Fruit fly (Drosophila melanogaster) whole organism, adult: ENCODE data around the gene CG43092.

ENCODE experiments used
- CG11617 ChIP-seq: fragments of 200-800 bp; sonication (Bioruptor generic); optimal IDR thresholded peaks from 2 replicates; lab custom pipeline; 2017; ENCODE audit warnings: mild to moderate bottlenecking, missing biosample characterization, missing genetic modification reagents, missing genetic modification characterization
- CG12768 ChIP-seq: fragments of 200-800 bp; sonication (Bioruptor generic); optimal IDR thresholded peaks from 2 replicates; lab custom pipeline; 2017; ENCODE audit warnings: missing biosample characterization, missing genetic modification characterization, mild to moderate bottlenecking, moderate library complexity, missing genetic modification reagents
- CG14711 ChIP-seq: fragments of 200-800 bp; sonication (Bioruptor generic); optimal IDR thresholded peaks from 2 replicates; lab custom pipeline; 2018; ENCODE audit warnings: missing biosample characterization, mild to moderate bottlenecking, missing genetic modification characterization, moderate library complexity
- CG1620 ChIP-seq: fragments of 200-800 bp; sonication (Bioruptor generic); optimal IDR thresholded peaks from 2 replicates; lab custom pipeline; 2016; ENCODE audit warnings: missing biosample characterization, missing genetic modification characterization
- CG33017 ChIP-seq: fragments of 200-800 bp; sonication (Bioruptor generic); optimal IDR thresholded peaks from 2 replicates; lab custom pipeline; 2018; ENCODE audit warnings: missing biosample characterization, mild to moderate bottlenecking, missing genetic modification characterization, moderate library complexity
- CG5204 ChIP-seq: fragments of 200-800 bp; sonication (Bioruptor generic); optimal IDR thresholded peaks from 2 replicates; lab custom pipeline; 2016; ENCODE audit warnings: missing biosample characterization, missing genetic modification characterization
- CG7045 ChIP-seq: fragments of 200-800 bp; sonication (Bioruptor generic); optimal IDR thresholded peaks from 2 replicates; lab custom pipeline; 2017; ENCODE audit warnings: missing biosample characterization, mild to moderate bottlenecking, missing genetic modification characterization
- CG7101 ChIP-seq: fragments of 200-800 bp; sonication (Bioruptor generic); optimal IDR thresholded peaks from 2 replicates; lab custom pipeline; 2018; ENCODE audit warnings: missing biosample characterization, mild to moderate bottlenecking, missing genetic modification characterization, moderate library complexity
- Clk ChIP-seq: fragments of 200-800 bp; sonication (Bioruptor generic); optimal IDR thresholded peaks from 2 replicates; lab custom pipeline; 2017; ENCODE audit warnings: missing biosample characterization, missing genetic modification characterization
- Crg-1 ChIP-seq: fragments of 200-800 bp; sonication (Bioruptor generic); optimal IDR thresholded peaks from 2 replicates; lab custom pipeline; 2016; ENCODE audit warnings: missing biosample characterization, missing genetic modification characterization
- Hr96 ChIP-seq: fragments of 200-800 bp; sonication (Bioruptor generic); optimal IDR thresholded peaks from 2 replicates; lab custom pipeline; 2016; ENCODE audit warnings: missing biosample characterization, missing genetic modification characterization
- Mnt ChIP-seq: fragments of 200-800 bp; sonication (Bioruptor generic); optimal IDR thresholded peaks from 2 replicates; lab custom pipeline; 2016; ENCODE audit warnings: missing biosample characterization, mild to moderate bottlenecking, missing genetic modification characterization
- bab1 ChIP-seq: fragments of 200-800 bp; sonication (Bioruptor generic); optimal IDR thresholded peaks from 3 replicates; lab custom pipeline; 2019; ENCODE audit warnings: missing biosample characterization, mild to moderate bottlenecking, missing genetic modification characterization, moderate library complexity
- cic ChIP-seq: fragments of 200-800 bp; sonication (Bioruptor generic); optimal IDR thresholded peaks from 2 replicates; lab custom pipeline; 2017; ENCODE audit warnings: missing biosample characterization, mild to moderate bottlenecking, missing genetic modification characterization, moderate library complexity
- cnc ChIP-seq, 2 experiments: fragments of >200 bp; optimal IDR thresholded peaks; 2 replicates each; lab custom pipeline; 2017
- kay ChIP-seq: fragments of 200-800 bp; sonication (Bioruptor generic); peaks from one replicate; lab custom pipeline; 2016; ENCODE audit warnings: missing biosample characterization, missing genetic modification characterization, borderline replicate concordance
- ovo ChIP-seq: fragments of 200-800 bp; sonication (Bioruptor generic); optimal IDR thresholded peaks from 2 replicates; lab custom pipeline; 2016; ENCODE audit warnings: missing biosample characterization, missing genetic modification characterization
- pad ChIP-seq: fragments of 200-800 bp; sonication (Bioruptor generic); optimal IDR thresholded peaks from 3 replicates; lab custom pipeline; 2017; ENCODE audit warnings: missing biosample characterization, missing genetic modification characterization, mild to moderate bottlenecking, moderate library complexity, missing genetic modification reagents
- tj ChIP-seq: fragments of 200-800 bp; sonication (Bioruptor generic); optimal IDR thresholded peaks from 3 replicates; lab custom pipeline; 2017; ENCODE audit warnings: missing biosample characterization, mild to moderate bottlenecking, missing genetic modification characterization, moderate library complexity
- toe ChIP-seq: fragments of 200-800 bp; sonication (Bioruptor generic); optimal IDR thresholded peaks from 2 replicates; lab custom pipeline; 2016; ENCODE audit warnings: missing biosample characterization, missing genetic modification characterization

The CG43092 gene

DNA sequence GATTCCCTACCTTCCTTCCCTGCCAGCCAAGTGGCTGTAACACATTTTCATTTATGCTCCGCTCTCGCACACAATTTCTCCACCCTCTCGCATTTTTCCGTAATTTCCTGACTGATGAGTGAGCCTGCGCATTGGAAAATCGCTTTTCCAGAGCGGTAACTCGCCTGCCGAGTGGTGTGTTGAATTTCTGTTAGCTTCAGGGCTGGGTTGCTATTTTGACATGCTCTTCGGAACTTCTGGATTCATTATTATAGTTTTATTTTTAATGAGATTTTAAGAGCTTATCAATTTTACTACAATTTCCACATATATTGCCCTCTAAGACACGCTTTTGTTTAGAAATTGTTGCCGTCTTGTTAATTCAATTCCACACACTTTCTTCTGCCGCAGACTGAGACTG, 16.5 kb downstream of the CG43092 start:
- TF ChIP-seq CG5204 (GFP tag; lab: Kevin White, UChicago) (no peak), cic (GFP tag; lab: Kevin White, UChicago) (no peak), CG11617 (GFP tag; lab: Kevin White, UChicago) (no peak), ovo (GFP tag; lab: Kevin White, UChicago) (no peak), pad (GFP tag; lab: Kevin White, UChicago) (no peak), Mnt (no peak)

dm6 chr3R:22751698-22752097, 17.8 kb downstream of the CG43092 start:
- TF ChIP-seq CG7101 (no peak), cic (GFP tag; lab: Kevin White, UChicago) (no peak), CG12768 (GFP tag; lab: Kevin White, UChicago) (no peak), ovo (GFP tag; lab: Kevin White, UChicago) (no peak), CG7045 (GFP tag; lab: Kevin White, UChicago) (no peak), Clk (GFP tag; lab: Kevin White, UChicago) (no peak)

dm6 chr3R:22751111-22751510, 18.4 kb downstream of the CG43092 start:
- no peak for TF ChIP-seq CG7101
- no peak for TF ChIP-seq pad (GFP tag; lab: Kevin White, UChicago)
- no peak for TF ChIP-seq ovo (GFP tag; lab: Kevin White, UChicago)
- no peak for TF ChIP-seq cic (GFP tag; lab: Kevin White, UChicago)
- no peak for TF ChIP-seq tj (GFP tag; lab: Kevin White, UChicago)
- no peak for TF ChIP-seq CG33017 (tag; lab: Kevin White, UChicago)
- TF ChIP-seq cnc (optimal IDR thresholded peaks at IDR 0.05; lab: Kevin White, UChicago): no peak
- no peak for TF ChIP-seq toe (GFP tag; lab: Kevin White, UChicago)
- TF ChIP-seq Crg-1 (GFP tag; lab: Kevin White, UChicago): no peak
- TF ChIP-seq CG5204 (GFP tag; lab: Kevin White, UChicago): no peak
- TF ChIP-seq CG12768 (GFP tag; lab: Kevin White, UChicago): no peak
- no peak for TF ChIP-seq CG14711
- TF ChIP-seq Clk (GFP tag; lab: Kevin White, UChicago): no peak
- no peak for TF ChIP-seq CG1620

DNA sequence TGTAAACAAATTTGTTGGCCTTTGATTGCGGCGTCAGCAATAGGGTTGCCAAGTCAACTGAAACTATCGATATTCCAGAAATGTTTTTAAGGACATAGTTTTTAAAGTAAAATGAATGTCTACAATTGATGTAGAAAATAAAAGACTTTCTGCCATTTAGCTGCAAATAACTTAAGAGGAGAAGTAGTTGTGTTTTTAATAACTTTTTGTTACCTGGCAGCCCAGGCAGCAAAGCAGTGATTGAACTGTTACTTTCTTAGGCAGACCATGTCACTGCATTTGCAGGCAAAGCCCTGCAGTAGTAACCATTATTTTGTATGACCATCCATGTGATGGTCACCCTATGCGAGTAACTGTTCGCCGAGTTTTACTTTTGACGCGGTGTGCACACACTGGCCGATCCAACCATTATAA, 18.9 kb downstream of the CG43092 start, which contains the start of the genes rumi, CG7029 and Usp12-46:
Gene rumi (minus strand): TSS at position 64 of the 414 bp plus-strand sequence.
Gene CG7029 (plus strand): TSS at position 368 of the 414 bp plus-strand sequence.
Gene Usp12-46 (plus strand): TSS at position 368 of the 414 bp plus-strand sequence.
- TF ChIP-seq CG1620 (peak; percentile 89), pad (GFP tag; lab: Kevin White, UChicago) (peak; percentile 59), toe (GFP tag; lab: Kevin White, UChicago) (no peak), kay (GFP tag; lab: Kevin White, UChicago) (no peak), tj (GFP tag; lab: Kevin White, UChicago) (peak; percentile 89), Crg-1 (GFP tag; lab: Kevin White, UChicago) (peak; percentile 69), CG11617 (GFP tag; lab: Kevin White, UChicago) (peak; percentile 83), cnc (optimal IDR thresholded peaks at IDR 0.05; lab: Kevin White, UChicago) (no peak), Hr96 (GFP tag; lab: Kevin White, UChicago) (peak; percentile 92), CG7101 (peak; percentile 85), CG5204 (GFP tag; lab: Kevin White, UChicago) (no peak), CG7045 (GFP tag; lab: Kevin White, UChicago) (peak; percentile 80), ovo (GFP tag; lab: Kevin White, UChicago) (peak; percentile 79), CG33017 (tag; lab: Kevin White, UChicago) (peak; percentile 83), Clk (GFP tag; lab: Kevin White, UChicago) (peak; percentile 78), CG14711 (peak; percentile 98), bab1 (peak; percentile 90), Mnt (peak; percentile 76), CG12768 (GFP tag; lab: Kevin White, UChicago) (peak; percentile 82), cic (GFP tag; lab: Kevin White, UChicago) (peak; percentile 44)

DNA sequence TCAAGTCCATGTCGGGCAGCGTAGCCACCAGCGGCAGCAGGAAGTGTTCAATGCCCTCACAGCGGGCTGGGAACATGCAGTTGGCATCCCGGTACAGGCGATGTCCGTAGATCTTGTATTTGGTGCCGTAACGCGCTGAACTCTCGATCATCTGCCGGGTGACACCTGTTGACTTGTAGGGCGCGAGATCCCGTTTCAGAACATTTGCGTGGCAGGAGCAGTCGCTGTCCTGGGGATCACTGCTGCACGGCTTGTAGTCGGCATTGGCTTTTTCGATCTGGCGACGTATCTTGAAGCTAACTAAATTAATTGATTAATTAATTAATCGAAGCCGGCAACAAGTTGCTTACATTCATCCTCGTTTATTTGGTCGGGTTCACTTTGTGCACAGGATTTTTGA, 19.4 kb downstream of the CG43092 start:
- no peak for TF ChIP-seq Hr96 (GFP tag; lab: Kevin White, UChicago)
- no peak for TF ChIP-seq CG11617 (GFP tag; lab: Kevin White, UChicago)
- TF ChIP-seq CG7045 (GFP tag; lab: Kevin White, UChicago): no peak
- TF ChIP-seq CG1620: no peak
- no peak for TF ChIP-seq Clk (GFP tag; lab: Kevin White, UChicago)
- TF ChIP-seq pad (GFP tag; lab: Kevin White, UChicago): no peak
- no peak for TF ChIP-seq Crg-1 (GFP tag; lab: Kevin White, UChicago)
- TF ChIP-seq Mnt: no peak
- no peak for TF ChIP-seq CG33017 (tag; lab: Kevin White, UChicago)
- no peak for TF ChIP-seq cnc (optimal IDR thresholded peaks at IDR 0.05; lab: Kevin White, UChicago)
- no peak for TF ChIP-seq tj (GFP tag; lab: Kevin White, UChicago)
- TF ChIP-seq cic (GFP tag; lab: Kevin White, UChicago): no peak

- TF ChIP-seq Hr96 (GFP tag; lab: Kevin White, UChicago) (no peak), CG1620 (no peak)
These were observed 20.5 kb downstream of the CG43092 start, which contains the start of gene CG31139 for dm6 chr3R:22748956-22749355. Gene CG31139, minus strand, starts transcription at chr3R:22749056.
